Fruit fly (Drosophila melanogaster): ENCODE data around the gene CG10646.

CG10646 gene

dm6 chr3L:12523941-12524340 lies 20.2 kb upstream of the CG10646 start, which contains the start of the genes ver and Gcn5 (continued):
- TF ChIP-seq cwo (GFP tag; optimal IDR thresholded peaks at IDR 0.05): peak; percentile 87
- TF ChIP-seq zen2 (GFP tag; IDR thresholded peaks at IDR 0.05; ENCODE audit: partially characterized antibody): no peak
- peak; percentile 86 for TF ChIP-seq ssp (GFP tag; IDR thresholded peaks at IDR 0.05)
- peak; percentile 93 for TF ChIP-seq Hr3 (GFP tag; optimal IDR thresholded peaks at IDR 0.05)
- peak; percentile 74 to 88 for TF ChIP-seq chif (GFP tag; optimal IDR thresholded peaks at IDR 0.05)
- TF ChIP-seq CG5953 (GFP tag; IDR thresholded peaks at IDR 0.05): peak; percentile 88
- TF ChIP-seq CG12104 (GFP tag; optimal IDR thresholded peaks at IDR 0.05): peak; percentile 87
- TF ChIP-seq CG4617 (GFP tag; optimal IDR thresholded peaks at IDR 0.05; ENCODE audit: borderline replicate concordance): peak; percentile 74
- peak; percentile 79 for TF ChIP-seq CG7928 (GFP tag; optimal IDR thresholded peaks at IDR 0.05)
- TF ChIP-seq NfI (GFP tag; optimal IDR thresholded peaks at IDR 0.05): peak; percentile 93
- peak; percentile 32 for TF ChIP-seq ftz-f1 (GFP tag; optimal IDR thresholded peaks at IDR 0.05)
- peak; percentile 53 for TF ChIP-seq TFAM (GFP tag; optimal IDR thresholded peaks at IDR 0.05)
- peak; percentile 84 for TF ChIP-seq cato (GFP tag; optimal IDR thresholded peaks at IDR 0.05; ENCODE audit: borderline replicate concordance)
- peak; percentile 93 for TF ChIP-seq B-H1 (GFP tag; IDR thresholded peaks at IDR 0.05)
- peak; percentile 82; the same call in 1 of the 2 replicates for TF ChIP-seq sens-2 (GFP tag; IDR thresholded peaks at IDR 0.05)
- TF ChIP-seq zfh2 (GFP tag; optimal IDR thresholded peaks at IDR 0.05): peak; percentile 93
- peak; percentile 94 for TF ChIP-seq CG17328 (GFP tag; IDR thresholded peaks at IDR 0.05)
- TF ChIP-seq bigmax (GFP tag; optimal IDR thresholded peaks at IDR 0.05): peak; percentile 71
- TF ChIP-seq CG3995 (GFP tag; optimal IDR thresholded peaks at IDR 0.05): peak; percentile 66
- TF ChIP-seq CG8478 (optimal IDR thresholded peaks at IDR 0.05): no peak
- no peak for TF ChIP-seq prd (optimal IDR thresholded peaks at IDR 0.05)
- peak; percentile 97 for TF ChIP-seq prd (GFP tag; IDR thresholded peaks at IDR 0.05)
- peak; percentile 89 for TF ChIP-seq Mad (GFP tag; optimal IDR thresholded peaks at IDR 0.05)
- peak; percentile 90 for TF ChIP-seq ewg (GFP tag; optimal IDR thresholded peaks at IDR 0.05)
- peak; percentile 95 for TF ChIP-seq CG6689 (GFP tag; IDR thresholded peaks at IDR 0.05)
- TF ChIP-seq ham (GFP tag; IDR thresholded peaks at IDR 0.05): peak; percentile 78
- peak; percentile 25 for TF ChIP-seq fd64A (GFP tag; optimal IDR thresholded peaks at IDR 0.05)
- peak; percentile 81 for TF ChIP-seq maf-S (GFP tag; optimal IDR thresholded peaks at IDR 0.05)
- TF ChIP-seq jing (GFP tag; optimal IDR thresholded peaks at IDR 0.05): peak; percentile 81
- peak; percentile 90 for TF ChIP-seq chn (GFP tag; optimal IDR thresholded peaks at IDR 0.05)
- peak; percentile 78 for TF ChIP-seq CG18764 (GFP tag; optimal IDR thresholded peaks at IDR 0.05)
- TF ChIP-seq Mrtf (GFP tag; IDR thresholded peaks at IDR 0.05): peak; percentile 88
- peak; percentile 92 for TF ChIP-seq mam (GFP tag; optimal IDR thresholded peaks at IDR 0.05)
- TF ChIP-seq CG8388 (GFP tag; optimal IDR thresholded peaks at IDR 0.05): peak; percentile 79
- TF ChIP-seq MBD-R2 (GFP tag; IDR thresholded peaks at IDR 0.05): peak; percentile 87
- peak; percentile 79 for TF ChIP-seq CG2875 (GFP tag; optimal IDR thresholded peaks at IDR 0.05)
- TF ChIP-seq Ravus (GFP tag; IDR thresholded peaks at IDR 0.05): peak; percentile 77
- peak; percentile 90 for TF ChIP-seq oc (tag; optimal IDR thresholded peaks at IDR 0.05)
- TF ChIP-seq knrl (GFP tag; IDR thresholded peaks at IDR 0.05; ENCODE audit: partially characterized antibody): no peak
- TF ChIP-seq org-1 (GFP tag; optimal IDR thresholded peaks at IDR 0.05): peak; percentile 85
- TF ChIP-seq z (GFP tag; IDR thresholded peaks at IDR 0.05): peak; percentile 63; the same call in 1 of the 3 replicates
- no peak for TF ChIP-seq CG1832 (GFP tag; optimal IDR thresholded peaks at IDR 0.05)
- TF ChIP-seq CG12744 (GFP tag; optimal IDR thresholded peaks at IDR 0.05): peak; percentile 82
- TF ChIP-seq twi (tag; optimal IDR thresholded peaks at IDR 0.05): peak; percentile 73
- TF ChIP-seq emc (GFP tag; optimal IDR thresholded peaks at IDR 0.05): peak; percentile 78
- peak; percentile 73 for TF ChIP-seq psq (GFP tag; optimal IDR thresholded peaks at IDR 0.05)
- peak; percentile 89 for TF ChIP-seq Dip3 (GFP tag; optimal IDR thresholded peaks at IDR 0.05)
- TF ChIP-seq gfzf (GFP tag; optimal IDR thresholded peaks at IDR 0.05): peak; percentile 48
- TF ChIP-seq lab (GFP tag; optimal IDR thresholded peaks at IDR 0.05): peak; percentile 96
- peak; percentile 77 for TF ChIP-seq mirr (GFP tag; optimal IDR thresholded peaks at IDR 0.05)
- peak; percentile 86 for TF ChIP-seq sqz (GFP tag; optimal IDR thresholded peaks at IDR 0.05)
- TF ChIP-seq luna (GFP tag; optimal IDR thresholded peaks at IDR 0.05): peak; percentile 82
